Worm (Caenorhabditis elegans) whole organism, L1 larva: ENCODE data around the gene C44E12.1.

Source experiments
- C16A3.4 ChIP-seq: fragments of 150-350 bp; optimal IDR thresholded peaks from 2 replicates; lab custom pipeline; 2014; ENCODE audit warnings: missing biosample characterization, missing genetic modification characterization
- F16B12.6 ChIP-seq: fragments of 150-350 bp; optimal IDR thresholded peaks from 2 replicates; lab custom pipeline; 2014; ENCODE audit warnings: missing biosample characterization, missing genetic modification characterization
- ceh-63 ChIP-seq: fragments of 200-800 bp; sonication (Bioruptor generic); optimal IDR thresholded peaks from 2 replicates; lab custom pipeline; 2018; ENCODE audit warnings: mild to moderate bottlenecking, missing genetic modification characterization, missing compliant biosample characterization
- ceh-8 ChIP-seq: fragments of 200-800 bp; sonication (Bioruptor generic); optimal IDR thresholded peaks from 2 replicates; lab custom pipeline; 2018; ENCODE audit warnings: mild to moderate bottlenecking, missing genetic modification characterization, moderate library complexity, missing compliant biosample characterization
- ces-1 ChIP-seq: fragments of 150-350 bp; optimal IDR thresholded peaks from 2 replicates; lab custom pipeline; 2014; ENCODE audit warnings: missing biosample characterization, missing genetic modification reagents, missing genetic modification characterization
- dsc-1 ChIP-seq: sonication (generic microtip); optimal IDR thresholded peaks from 2 replicates; lab custom pipeline; 2016; ENCODE audit warnings: mild to moderate bottlenecking, missing genetic modification characterization, missing compliant biosample characterization
- egl-27 ChIP-seq, 2 experiments: fragments of 150-350 bp in 1 of 2; sonication (generic microtip); optimal IDR thresholded peaks; 3 replicates each; lab custom pipeline; 2017 to 2018; ENCODE audit warnings: missing biosample characterization in 2 of 2, missing genetic modification characterization in 2 of 2, missing genetic modification reagents in 2 of 2
- fkh-4 ChIP-seq: sonication (generic microtip); optimal IDR thresholded peaks from 2 replicates; lab custom pipeline; 2016; ENCODE audit warnings: missing compliant biosample characterization, missing genetic modification characterization, borderline replicate concordance
- lin-15B ChIP-seq: fragments of 150-350 bp; sonication (generic microtip); optimal IDR thresholded peaks from 3 replicates; lab custom pipeline; 2014; ENCODE audit warnings: missing biosample characterization, missing genetic modification characterization
- mab-9 ChIP-seq: fragments of 200-800 bp; sonication (Bioruptor generic); IDR thresholded peaks from 2 replicates; pipeline ENCODE4 v1.3.6; 2022; ENCODE audit warnings: missing genetic modification reagents, missing genetic modification characterization, missing compliant biosample characterization
- nhr-237 ChIP-seq: fragments of 150-350 bp; optimal IDR thresholded peaks from 2 replicates; lab custom pipeline; 2014; ENCODE audit warnings: missing biosample characterization, missing genetic modification characterization
- pax-3 ChIP-seq: fragments of 200-800 bp; sonication (Bioruptor generic); optimal IDR thresholded peaks from 2 replicates; lab custom pipeline; 2018; ENCODE audit warnings: mild to moderate bottlenecking, missing genetic modification characterization, moderate library complexity, missing compliant biosample characterization
- rnt-1 ChIP-seq: sonication (generic microtip); optimal IDR thresholded peaks from 2 replicates; lab custom pipeline; 2016; ENCODE audit warnings: mild to moderate bottlenecking, missing genetic modification characterization, moderate library complexity, missing compliant biosample characterization
- sox-4 ChIP-seq: sonication (generic microtip); optimal IDR thresholded peaks from 2 replicates; lab custom pipeline; 2016; ENCODE audit warnings: missing genetic modification characterization, missing compliant biosample characterization
- tbx-2 ChIP-seq: sonication (generic microtip); optimal IDR thresholded peaks from 2 replicates; lab custom pipeline; 2016; ENCODE audit warnings: missing genetic modification characterization, missing compliant biosample characterization
- unc-30 ChIP-seq: sonication (generic microtip); optimal IDR thresholded peaks from 2 replicates; lab custom pipeline; 2017; ENCODE audit warnings: missing biosample characterization, missing genetic modification characterization
- unc-86 ChIP-seq: sonication (generic microtip); optimal IDR thresholded peaks from 2 replicates; lab custom pipeline; 2016; ENCODE audit warnings: missing genetic modification characterization, missing compliant biosample characterization

C44E12.1 gene

ce11 chrX:7640391-7640790 is 43.7 kb downstream of the C44E12.1 start:
- TF ChIP-seq lin-15B = no peak
- no peak for TF ChIP-seq unc-30 (tag; lab: Kevin White, UChicago)

- TF ChIP-seq unc-86 = no peak
- no peak for TF ChIP-seq egl-27 (tag; optimal IDR thresholded peaks at IDR 0.05; lab: Kevin White, UChicago)
- no peak for TF ChIP-seq rnt-1 (tag; lab: Kevin White, UChicago)
- TF ChIP-seq sox-4 = no peak
- no peak for TF ChIP-seq nhr-237
- no peak for TF ChIP-seq ceh-63
- TF ChIP-seq ces-1 = no peak
Observed at ce11 chrX:7640811-7641210, 44.1 kb downstream of the C44E12.1 start.

- TF ChIP-seq fkh-4 (tag; lab: Kevin White, UChicago) (no peak), F16B12.6 (tag; lab: Kevin White, UChicago) (no peak), pax-3 (tag; lab: Kevin White, UChicago) (no peak), tbx-2 (tag; lab: Kevin White, UChicago) (no peak), ceh-63 (no peak), mab-9 (no peak), ceh-8 (GFP tag; lab: Kevin White, UChicago) (no peak), dsc-1 (tag; lab: Kevin White, UChicago) (no peak), egl-27 (tag; optimal IDR thresholded peaks at IDR 0.05; lab: Kevin White, UChicago) (no peak), lin-15B (no peak), C16A3.4 (no peak), rnt-1 (tag; lab: Kevin White, UChicago) (no peak)
Observed at ce11 chrX:7645313-7645712, 48.6 kb downstream of the C44E12.1 start, which contains the start of gene F26A10.2. TSS of gene F26A10.2 (minus strand) at chrX:7645413.
